Worm (Caenorhabditis elegans): ENCODE data around the gene chdh-1.

Gene chdh-1

DNA sequence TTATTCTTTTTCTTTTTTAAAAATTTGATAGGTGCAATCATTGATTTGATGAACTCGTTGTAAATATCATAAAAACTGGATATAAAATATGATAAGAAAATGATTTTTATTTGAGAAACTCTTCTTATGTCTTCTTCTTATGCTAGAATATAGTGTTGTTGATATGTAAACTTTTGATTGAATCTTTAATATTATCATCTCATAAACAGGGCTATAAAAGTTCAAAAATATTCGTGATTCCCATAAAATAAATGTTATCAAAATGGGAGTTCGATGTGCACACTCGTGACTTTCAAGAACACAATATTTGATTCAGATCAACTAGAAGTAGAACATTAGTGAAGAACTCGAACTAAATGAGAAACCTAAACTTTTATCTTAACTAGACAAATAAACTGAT, 40.2 kb upstream of the chdh-1 start:
- TF ChIP-seq sea-2 (GFP tag; optimal IDR thresholded peaks at IDR 0.05) (no peak), elt-2 (tag; optimal IDR thresholded peaks at IDR 0.05) (peak; percentile 89), snpc-4 (tag; optimal IDR thresholded peaks at IDR 0.05) (no peak), lin-39 (tag; optimal IDR thresholded peaks at IDR 0.05) (no peak), nhr-43 (tag; optimal IDR thresholded peaks at IDR 0.05; ENCODE audit: poor library complexity, severe bottlenecking) (no peak), nhr-67 (tag; optimal IDR thresholded peaks at IDR 0.05) (no peak), nhr-11 (tag; optimal IDR thresholded peaks at IDR 0.05) (no peak), lsy-12 (tag; optimal IDR thresholded peaks at IDR 0.05) (no peak), tbx-2 (tag; optimal IDR thresholded peaks at IDR 0.05) (no peak), ama-1 (optimal IDR thresholded peaks at IDR 0.05) (no peak), ztf-11 (tag; optimal IDR thresholded peaks at IDR 0.05) (no peak), fos-1 (tag; optimal IDR thresholded peaks at IDR 0.05) (no peak), ceh-82 (tag; optimal IDR thresholded peaks at IDR 0.05) (no peak), elt-1 (tag; optimal IDR thresholded peaks at IDR 0.05) (no peak), nhr-237 (tag; optimal IDR thresholded peaks at IDR 0.05) (no peak), pha-4 (tag; optimal IDR thresholded peaks at IDR 0.05) (peak; percentile 52), pqm-1 (tag; optimal IDR thresholded peaks at IDR 0.05) (peak; percentile 80), skn-1 (tag; optimal IDR thresholded peaks at IDR 0.05) (no peak), ceh-16 (tag; optimal IDR thresholded peaks at IDR 0.05) (no peak), jun-1 (tag; optimal IDR thresholded peaks at IDR 0.05) (peak; percentile 47), fkh-10 (GFP tag; optimal IDR thresholded peaks at IDR 0.05) (no peak), elt-3 (tag; optimal IDR thresholded peaks at IDR 0.05) (no peak), mml-1 (tag; optimal IDR thresholded peaks at IDR 0.05) (no peak), nhr-77 (tag; optimal IDR thresholded peaks at IDR 0.05) (no peak), hmg-11 (tag; optimal IDR thresholded peaks at IDR 0.05) (no peak), daf-12 (tag; optimal IDR thresholded peaks at IDR 0.05) (no peak)

ce11 chrII:8738244-8738643, 39.5 kb upstream of the chdh-1 start:
- no peak for TF ChIP-seq pqm-1 (tag; optimal IDR thresholded peaks at IDR 0.05)
- TF ChIP-seq elt-2 (tag; optimal IDR thresholded peaks at IDR 0.05) = peak; percentile 7

ce11 chrII:8737456-8737855, 38.7 kb upstream of the chdh-1 start, which contains the start of gene idpb-4:
Gene idpb-4, minus strand, starts transcription at chrII:8737556.
- no peak for TF ChIP-seq mdl-1 (tag; optimal IDR thresholded peaks at IDR 0.05)
- TF ChIP-seq unc-39 (tag; optimal IDR thresholded peaks at IDR 0.05) = no peak
- no peak for TF ChIP-seq nhr-76 (tag; optimal IDR thresholded peaks at IDR 0.05)
- TF ChIP-seq ceh-9 (tag; optimal IDR thresholded peaks at IDR 0.05) = no peak
- TF ChIP-seq ceh-28 (tag; optimal IDR thresholded peaks at IDR 0.05) = no peak
- no peak for TF ChIP-seq ceh-16 (tag; optimal IDR thresholded peaks at IDR 0.05)
- no peak for TF ChIP-seq lsy-12 (tag; optimal IDR thresholded peaks at IDR 0.05)
- no peak for TF ChIP-seq ceh-82 (tag; optimal IDR thresholded peaks at IDR 0.05)
- no peak for TF ChIP-seq egl-27 (tag; optimal IDR thresholded peaks at IDR 0.05)
- TF ChIP-seq fkh-2 (tag; optimal IDR thresholded peaks at IDR 0.05) = no peak
- no peak for TF ChIP-seq jun-1 (tag; optimal IDR thresholded peaks at IDR 0.05)
- no peak for TF ChIP-seq nhr-12 (tag; optimal IDR thresholded peaks at IDR 0.05)
- TF ChIP-seq lin-15B (tag; optimal IDR thresholded peaks at IDR 0.05) = no peak
- no peak for TF ChIP-seq elt-3 (tag; optimal IDR thresholded peaks at IDR 0.05)
- TF ChIP-seq ztf-4 (tag; optimal IDR thresholded peaks at IDR 0.05) = no peak
- no peak for TF ChIP-seq nhr-23 (tag; optimal IDR thresholded peaks at IDR 0.05)
- TF ChIP-seq ztf-11 (tag; optimal IDR thresholded peaks at IDR 0.05) = no peak
- TF ChIP-seq daf-12 (tag; optimal IDR thresholded peaks at IDR 0.05) = no peak
- no peak for TF ChIP-seq pha-4 (tag; optimal IDR thresholded peaks at IDR 0.05)
- no peak for TF ChIP-seq nhr-11 (tag; optimal IDR thresholded peaks at IDR 0.05)

DNA sequence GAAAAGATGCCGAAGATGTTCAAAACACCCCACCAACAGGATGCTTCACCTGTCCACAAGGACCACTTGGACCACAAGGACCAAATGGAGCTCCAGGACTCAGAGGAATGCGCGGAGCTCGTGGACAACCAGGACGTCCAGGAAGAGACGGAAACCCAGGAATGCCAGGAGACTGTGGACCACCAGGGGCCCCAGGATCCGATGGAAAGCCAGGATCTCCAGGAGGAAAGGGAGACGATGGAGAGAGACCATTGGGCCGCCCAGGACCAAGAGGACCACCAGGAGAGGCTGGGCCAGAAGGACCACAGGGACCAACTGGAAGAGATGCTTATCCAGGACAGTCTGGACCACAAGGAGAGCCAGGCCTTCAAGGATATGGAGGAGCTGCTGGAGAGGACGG, 34.9 kb upstream of the chdh-1 start:
- no peak for TF ChIP-seq elt-3 (tag; optimal IDR thresholded peaks at IDR 0.05)
- no peak for TF ChIP-seq fkh-2 (tag; optimal IDR thresholded peaks at IDR 0.05)
- no peak for TF ChIP-seq egl-27 (tag; optimal IDR thresholded peaks at IDR 0.05)
- no peak for TF ChIP-seq ztf-11 (tag; optimal IDR thresholded peaks at IDR 0.05)
- TF ChIP-seq pqm-1 (tag; optimal IDR thresholded peaks at IDR 0.05) = no peak
- no peak for TF ChIP-seq nhr-28 (tag; optimal IDR thresholded peaks at IDR 0.05)
- no peak for TF ChIP-seq nhr-11 (tag; optimal IDR thresholded peaks at IDR 0.05)
- TF ChIP-seq pha-4 (tag; optimal IDR thresholded peaks at IDR 0.05) = no peak
- no peak for TF ChIP-seq elt-2 (tag; optimal IDR thresholded peaks at IDR 0.05)
- no peak for TF ChIP-seq zag-1 (tag; optimal IDR thresholded peaks at IDR 0.05)
- no peak for TF ChIP-seq nhr-237 (tag; optimal IDR thresholded peaks at IDR 0.05)
- TF ChIP-seq tbx-2 (tag; optimal IDR thresholded peaks at IDR 0.05) = no peak
